Fruit fly (Drosophila melanogaster): ENCODE results near the gene CG4770.

The CG4770 gene

DNA sequence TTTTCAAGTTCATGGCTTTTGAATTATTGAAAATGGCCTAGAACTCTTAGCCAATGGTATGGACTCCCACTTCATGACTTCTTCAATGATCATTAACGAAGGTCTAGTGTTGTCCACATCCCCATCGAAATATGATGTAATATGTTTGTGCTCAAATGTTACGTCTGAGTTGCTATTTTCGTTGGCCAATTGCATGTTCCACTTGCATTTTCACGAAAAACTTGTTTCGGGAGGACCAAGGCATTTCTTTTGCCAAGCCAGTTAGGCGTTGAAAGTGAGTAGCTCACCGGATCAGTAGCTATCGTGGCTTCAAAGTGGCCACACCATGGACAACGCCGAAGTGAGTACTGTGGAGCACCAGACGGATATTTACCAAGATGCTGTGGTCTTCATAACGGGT is at the start of gene CG4770:
Gene CG4770 (plus strand): TSS at position 301 of the 400 bp plus-strand sequence.
- TF ChIP-seq ttk (optimal IDR thresholded peaks at IDR 0.05) (no peak), insv (optimal IDR thresholded peaks at IDR 0.05) (no peak), Sin3A (optimal IDR thresholded peaks at IDR 0.05) (no peak), psq (optimal IDR thresholded peaks at IDR 0.05) (no peak), h (optimal IDR thresholded peaks at IDR 0.05) (no peak), Myc (optimal IDR thresholded peaks at IDR 0.05) (no peak)

dm6 chr3R:19873102-19873737 is 45.1 kb upstream of the CG4770 start:
- no peak for TF ChIP-seq insv (optimal IDR thresholded peaks at IDR 0.05)
- no peak for TF ChIP-seq psq (optimal IDR thresholded peaks at IDR 0.05)
- TF ChIP-seq h (optimal IDR thresholded peaks at IDR 0.05) = no peak

dm6 chr3R:19875118-19875887 is 43.0 kb upstream of the CG4770 start, which contains the start of gene Mrp5:
Gene Mrp5, minus strand, starts transcription at chr3R:19875678.
- TF ChIP-seq Sin3A (optimal IDR thresholded peaks at IDR 0.05) (no peak), h (optimal IDR thresholded peaks at IDR 0.05) (no peak), ttk (optimal IDR thresholded peaks at IDR 0.05) (no peak), Myc (optimal IDR thresholded peaks at IDR 0.05) (no peak), psq (optimal IDR thresholded peaks at IDR 0.05) (no peak), insv (optimal IDR thresholded peaks at IDR 0.05) (no peak)

dm6 chr3R:19877427-19878076 is 40.8 kb upstream of the CG4770 start, which contains the start of the genes CG17186 and Arc42:
Gene CG17186, minus strand, starts transcription at chr3R:19877514.
Gene Arc42, plus strand, starts transcription at chr3R:19877737.
- no peak for TF ChIP-seq insv (optimal IDR thresholded peaks at IDR 0.05)
- TF ChIP-seq Myc (optimal IDR thresholded peaks at IDR 0.05) = no peak
- no peak for TF ChIP-seq Sin3A (optimal IDR thresholded peaks at IDR 0.05)
- no peak for TF ChIP-seq h (optimal IDR thresholded peaks at IDR 0.05)
- no peak for TF ChIP-seq ttk (optimal IDR thresholded peaks at IDR 0.05)
- TF ChIP-seq psq (optimal IDR thresholded peaks at IDR 0.05) = no peak

DNA sequence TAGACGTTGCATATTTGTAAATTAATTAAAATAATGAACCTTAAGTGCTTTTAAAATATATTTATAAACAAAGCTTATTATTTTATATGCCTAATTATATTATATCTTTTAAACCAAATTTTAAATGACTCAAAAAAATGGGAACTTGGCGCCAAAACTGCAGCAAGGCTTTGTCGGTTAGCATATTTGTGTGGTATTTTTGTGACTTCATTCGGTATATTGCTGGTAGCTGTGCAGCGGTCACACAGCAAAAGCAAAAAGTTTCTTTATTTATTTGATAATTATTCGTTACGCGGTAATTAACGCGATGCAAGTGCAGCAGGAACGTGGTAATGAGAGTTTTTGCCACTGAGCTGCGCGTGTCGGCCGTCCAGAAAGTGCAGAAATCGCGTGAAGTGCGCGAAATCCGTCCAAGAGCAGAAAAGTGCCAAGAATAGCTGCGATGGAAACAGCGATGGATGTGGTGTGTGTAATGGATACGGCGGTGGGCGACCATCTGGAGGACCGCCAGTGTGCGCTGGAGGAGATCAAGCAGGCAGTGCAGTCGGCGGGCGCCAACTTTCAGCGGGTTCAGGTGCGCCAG is 38.7 kb upstream of the CG4770 start, which contains the start of gene Ask1:
Gene Ask1 (plus strand): TSS at position 250 of the 583 bp plus-strand sequence.
- no peak for TF ChIP-seq insv (optimal IDR thresholded peaks at IDR 0.05)
- TF ChIP-seq Myc (optimal IDR thresholded peaks at IDR 0.05) = no peak
- no peak for TF ChIP-seq h (optimal IDR thresholded peaks at IDR 0.05)
- TF ChIP-seq psq (optimal IDR thresholded peaks at IDR 0.05) = no peak
- TF ChIP-seq Sin3A (optimal IDR thresholded peaks at IDR 0.05) = no peak

- TF ChIP-seq Sin3A (optimal IDR thresholded peaks at IDR 0.05) = no peak
- no peak for TF ChIP-seq insv (optimal IDR thresholded peaks at IDR 0.05)
These were observed 37.8 kb upstream of the CG4770 start for dm6 chr3R:19880431-19880939.

dm6 chr3R:19888156-19888784 is 30.0 kb upstream of the CG4770 start, which contains the start of gene ninaE:
Gene ninaE, minus strand, starts transcription at chr3R:19888206.
- no peak for TF ChIP-seq h (optimal IDR thresholded peaks at IDR 0.05)

dm6 chr3R:19889603-19890187 is 28.6 kb upstream of the CG4770 start:
- TF ChIP-seq insv (optimal IDR thresholded peaks at IDR 0.05) = no peak
- no peak for TF ChIP-seq ttk (optimal IDR thresholded peaks at IDR 0.05)
- TF ChIP-seq psq (optimal IDR thresholded peaks at IDR 0.05) = no peak
- TF ChIP-seq Sin3A (optimal IDR thresholded peaks at IDR 0.05) = no peak
- TF ChIP-seq Myc (optimal IDR thresholded peaks at IDR 0.05) = no peak
- TF ChIP-seq h (optimal IDR thresholded peaks at IDR 0.05) = no peak

dm6 chr3R:19890340-19890998 is 27.8 kb upstream of the CG4770 start, which contains the start of gene CG4733:
Gene CG4733, plus strand, starts transcription at chr3R:19890689.
- TF ChIP-seq psq (optimal IDR thresholded peaks at IDR 0.05) = no peak
- TF ChIP-seq insv (optimal IDR thresholded peaks at IDR 0.05) = no peak
- TF ChIP-seq ttk (optimal IDR thresholded peaks at IDR 0.05) = no peak
- no peak for TF ChIP-seq Myc (optimal IDR thresholded peaks at IDR 0.05)
- no peak for TF ChIP-seq h (optimal IDR thresholded peaks at IDR 0.05)
- no peak for TF ChIP-seq Sin3A (optimal IDR thresholded peaks at IDR 0.05)

DNA sequence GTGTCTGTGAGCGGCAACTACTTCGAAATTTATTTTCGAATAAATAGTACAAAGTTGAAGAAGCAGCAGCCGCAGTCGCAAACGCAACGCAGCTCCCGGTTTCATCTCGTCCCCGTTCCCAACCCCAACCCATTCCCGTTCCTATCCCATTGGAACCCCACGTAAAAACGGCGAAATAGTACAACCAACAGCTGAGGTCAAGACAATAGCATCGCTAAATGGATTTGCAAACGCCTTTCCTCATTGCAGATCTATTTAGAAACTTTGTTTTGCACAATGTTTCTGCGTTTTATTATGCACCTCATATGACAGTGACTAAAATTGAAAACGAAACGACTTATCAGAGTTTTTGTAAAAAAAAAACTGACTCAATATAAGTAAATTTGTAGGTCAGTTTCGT is 26.9 kb upstream of the CG4770 start:
- no peak for TF ChIP-seq Myc (optimal IDR thresholded peaks at IDR 0.05)
- TF ChIP-seq insv (optimal IDR thresholded peaks at IDR 0.05) = no peak
- no peak for TF ChIP-seq Sin3A (optimal IDR thresholded peaks at IDR 0.05)
- no peak for TF ChIP-seq psq (optimal IDR thresholded peaks at IDR 0.05)
- no peak for TF ChIP-seq ttk (optimal IDR thresholded peaks at IDR 0.05)
- TF ChIP-seq h (optimal IDR thresholded peaks at IDR 0.05) = no peak

- TF ChIP-seq insv (optimal IDR thresholded peaks at IDR 0.05) (no peak), Sin3A (optimal IDR thresholded peaks at IDR 0.05) (no peak), h (optimal IDR thresholded peaks at IDR 0.05) (no peak), ttk (optimal IDR thresholded peaks at IDR 0.05) (no peak)
These were observed 26.3 kb upstream of the CG4770 start for dm6 chr3R:19892046-19892445.

All from Kc167 (cell line).